Fruit fly (Drosophila melanogaster) whole organism, embryonic: ENCODE measurements around the gene Rpn12.

Source experiments
- BEAF-32 ChIP-seq: fragments of 200-800 bp; sonication (Bioruptor generic); optimal IDR thresholded peaks from 3 replicates; lab custom pipeline; 2017; ENCODE audit warnings: missing biosample characterization, missing genetic modification characterization, mild to moderate bottlenecking, moderate library complexity, missing genetic modification reagents
- CG11398 ChIP-seq: fragments of 200-800 bp; sonication (Bioruptor generic); optimal IDR thresholded peaks from 2 replicates; lab custom pipeline; 2016; ENCODE audit warnings: missing biosample characterization, missing genetic modification characterization
- CG12071 ChIP-seq: fragments of 200-800 bp; sonication (Bioruptor generic); optimal IDR thresholded peaks from 3 replicates; lab custom pipeline; 2018; ENCODE audit warnings: missing biosample characterization, mild to moderate bottlenecking, missing genetic modification characterization
- CG12155 ChIP-seq: fragments of 200-800 bp; sonication (Bioruptor generic); optimal IDR thresholded peaks from 3 replicates; lab custom pipeline; 2016; ENCODE audit warnings: missing biosample characterization, missing genetic modification characterization
- CG13894 ChIP-seq: fragments of 200-800 bp; sonication (Bioruptor generic); optimal IDR thresholded peaks from 3 replicates; lab custom pipeline; 2018; ENCODE audit warnings: missing biosample characterization, mild to moderate bottlenecking, missing genetic modification characterization, moderate library complexity
- CG14710 ChIP-seq: fragments of 200-800 bp; sonication (Bioruptor generic); optimal IDR thresholded peaks from 3 replicates; lab custom pipeline; 2019; ENCODE audit warnings: missing biosample characterization, mild to moderate bottlenecking, missing genetic modification characterization, moderate library complexity
- CG14860 ChIP-seq: fragments of 200-800 bp; sonication (Bioruptor generic); IDR thresholded peaks from 3 replicates; pipeline ENCODE4 v1.3.6; 2022; ENCODE audit warnings: missing biosample characterization, missing genetic modification characterization; ENCODE audit not compliant: partially characterized antibody
- CG15073 ChIP-seq: fragments of 200-800 bp; sonication (Bioruptor generic); optimal IDR thresholded peaks from 2 replicates; lab custom pipeline; 2016; ENCODE audit warnings: missing biosample characterization, missing genetic modification characterization
- CG1602 ChIP-seq: fragments of 200-800 bp; sonication (Bioruptor generic); optimal IDR thresholded peaks from 3 replicates; lab custom pipeline; 2016; ENCODE audit warnings: missing biosample characterization, missing genetic modification characterization
- CG1647 ChIP-seq: fragments of 200-800 bp; sonication (Bioruptor generic); optimal IDR thresholded peaks from 3 replicates; lab custom pipeline; 2016; ENCODE audit warnings: missing biosample characterization, missing genetic modification characterization
- CG17361 ChIP-seq: fragments of 200-800 bp; sonication (Bioruptor generic); IDR thresholded peaks from 3 replicates; pipeline ENCODE4 v1.3.6; 2022; ENCODE audit warnings: missing biosample characterization, missing genetic modification characterization
- CG1792 ChIP-seq: fragments of 200-800 bp; sonication (Bioruptor generic); optimal IDR thresholded peaks from 2 replicates; lab custom pipeline; 2016; ENCODE audit warnings: missing biosample characterization, missing genetic modification characterization
- CG18619 ChIP-seq: fragments of 200-800 bp; sonication (Bioruptor generic); optimal IDR thresholded peaks from 3 replicates; lab custom pipeline; 2017; ENCODE audit warnings: missing biosample characterization, mild to moderate bottlenecking, missing genetic modification characterization
- CG18764 ChIP-seq: fragments of 200-800 bp; sonication (Bioruptor generic); optimal IDR thresholded peaks from 3 replicates; lab custom pipeline; 2016; ENCODE audit warnings: missing biosample characterization, missing genetic modification characterization
- CG31365 ChIP-seq: fragments of 200-800 bp; sonication (Bioruptor generic); optimal IDR thresholded peaks from 2 replicates; lab custom pipeline; 2018; ENCODE audit warnings: missing biosample characterization, mild to moderate bottlenecking, missing genetic modification characterization
- CG31388 ChIP-seq: fragments of 200-800 bp; sonication (Bioruptor generic); optimal IDR thresholded peaks from 2 replicates; lab custom pipeline; 2016; ENCODE audit warnings: missing biosample characterization, missing genetic modification characterization
- CG3281 ChIP-seq: fragments of 200-800 bp; sonication (Bioruptor generic); optimal IDR thresholded peaks from 3 replicates; lab custom pipeline; 2017; ENCODE audit warnings: missing biosample characterization, mild to moderate bottlenecking, missing genetic modification characterization
- CG3838 ChIP-seq: fragments of 200-800 bp; sonication (Bioruptor generic); optimal IDR thresholded peaks from 3 replicates; lab custom pipeline; 2016; ENCODE audit warnings: missing biosample characterization, missing genetic modification characterization
- CG42726 ChIP-seq: fragments of 200-800 bp; sonication (Bioruptor generic); IDR thresholded peaks from 2 replicates; pipeline ENCODE4 v1.3.6; 2022; ENCODE audit warnings: missing biosample characterization, missing genetic modification characterization; ENCODE audit not compliant: partially characterized antibody
- CG4360 ChIP-seq: fragments of 200-800 bp; sonication (Bioruptor generic); IDR thresholded peaks from 2 replicates; pipeline ENCODE4 v1.3.6; 2022; ENCODE audit warnings: missing biosample characterization, missing genetic modification characterization
- CG7271 ChIP-seq: fragments of 200-800 bp; sonication (Bioruptor generic); optimal IDR thresholded peaks from 2 replicates; lab custom pipeline; 2018; ENCODE audit warnings: missing biosample characterization, mild to moderate bottlenecking, missing genetic modification characterization, moderate library complexity
- CG9437 ChIP-seq: fragments of 200-800 bp; sonication (Bioruptor generic); optimal IDR thresholded peaks from 2 replicates; lab custom pipeline; 2018; ENCODE audit warnings: missing biosample characterization, mild to moderate bottlenecking, missing genetic modification characterization
- CG9932 ChIP-seq: fragments of 200-800 bp; sonication (Bioruptor generic); IDR thresholded peaks from 2 replicates; pipeline ENCODE4 v1.3.6; 2022; ENCODE audit warnings: missing biosample characterization, missing genetic modification characterization
- Doc3 ChIP-seq: fragments of 200-800 bp; sonication (Bioruptor generic); IDR thresholded peaks from 3 replicates; pipeline ENCODE4 v1.3.6; 2022; ENCODE audit warnings: missing biosample characterization, missing genetic modification characterization; ENCODE audit not compliant: partially characterized antibody
- ERR ChIP-seq: fragments of 200-800 bp; sonication (Bioruptor generic); optimal IDR thresholded peaks from 2 replicates; lab custom pipeline; 2016; ENCODE audit warnings: missing biosample characterization, missing genetic modification characterization
- Hmr ChIP-seq: fragments of 200-800 bp; sonication (Bioruptor generic); optimal IDR thresholded peaks from 3 replicates; lab custom pipeline; 2017; ENCODE audit warnings: mild to moderate bottlenecking, missing biosample characterization, missing genetic modification reagents, missing genetic modification characterization
- Jarid2 ChIP-seq: fragments of 200-800 bp; sonication (Bioruptor generic); optimal IDR thresholded peaks from 3 replicates; lab custom pipeline; 2017; ENCODE audit warnings: mild to moderate bottlenecking, missing biosample characterization, missing genetic modification reagents, missing genetic modification characterization
- MBD-R2 ChIP-seq: fragments of 200-800 bp; sonication (Bioruptor generic); IDR thresholded peaks from 2 replicates; pipeline ENCODE4 v1.3.6; 2022; ENCODE audit warnings: missing biosample characterization, missing genetic modification characterization
- MESR4 ChIP-seq: fragments of 200-800 bp; sonication (Bioruptor generic); optimal IDR thresholded peaks from 2 replicates; lab custom pipeline; 2018; ENCODE audit warnings: missing biosample characterization, mild to moderate bottlenecking, missing genetic modification characterization, moderate library complexity
- Neu2 ChIP-seq: fragments of 200-800 bp; sonication (Bioruptor generic); optimal IDR thresholded peaks from 3 replicates; lab custom pipeline; 2016; ENCODE audit warnings: missing biosample characterization, missing genetic modification characterization, borderline replicate concordance
- Nf-YA ChIP-seq: fragments of 200-800 bp; sonication (Bioruptor generic); IDR thresholded peaks from 2 replicates; pipeline ENCODE4 v1.3.6; 2022; ENCODE audit warnings: missing biosample characterization, missing genetic modification characterization
- Oaz ChIP-seq: fragments of 200-800 bp; sonication (Bioruptor generic); IDR thresholded peaks from 2 replicates; pipeline ENCODE4 v1.3.6; 2022; ENCODE audit warnings: missing biosample characterization, missing genetic modification characterization
- Poxn ChIP-seq: fragments of 200-800 bp; sonication (Bioruptor generic); IDR thresholded peaks from 2 replicates; pipeline ENCODE4 v1.3.6; 2022; ENCODE audit warnings: missing biosample characterization, missing genetic modification characterization
- bsh ChIP-seq, 2 experiments: fragments of 200-800 bp; sonication (Bioruptor generic); optimal IDR thresholded peaks; 2 replicates each; lab custom pipeline; 2017 to 2018; ENCODE audit warnings: mild to moderate bottlenecking in 2 of 2, missing biosample characterization in 2 of 2, missing genetic modification characterization in 2 of 2, moderate library complexity in 1 of 2
- dan ChIP-seq: fragments of 200-800 bp; sonication (Bioruptor generic); IDR thresholded peaks from 2 replicates; pipeline ENCODE4 v1.3.6; 2022; ENCODE audit warnings: missing biosample characterization, missing genetic modification characterization
- ewg ChIP-seq: fragments of 200-800 bp; sonication (Bioruptor generic); optimal IDR thresholded peaks from 3 replicates; lab custom pipeline; 2017; ENCODE audit warnings: mild to moderate bottlenecking, missing biosample characterization, missing genetic modification reagents, missing genetic modification characterization
- grau ChIP-seq: fragments of 200-800 bp; optimal IDR thresholded peaks from 3 replicates; lab custom pipeline; 2019; ENCODE audit warnings: missing biosample characterization, mild to moderate bottlenecking, missing genetic modification characterization, moderate library complexity
- grn ChIP-seq: fragments of 200-800 bp; sonication (Bioruptor generic); optimal IDR thresholded peaks from 3 replicates; lab custom pipeline; 2017; ENCODE audit warnings: missing biosample characterization, missing genetic modification characterization
- ham ChIP-seq: fragments of 200-800 bp; sonication (Bioruptor generic); IDR thresholded peaks from 2 replicates; pipeline ENCODE4 v1.3.6; 2022; ENCODE audit warnings: missing biosample characterization, missing genetic modification characterization
- her ChIP-seq: fragments of 200-800 bp; sonication (Bioruptor generic); optimal IDR thresholded peaks from 2 replicates; lab custom pipeline; 2016; ENCODE audit warnings: missing biosample characterization, missing genetic modification characterization
- nau ChIP-seq: fragments of 200-800 bp; sonication (Bioruptor generic); optimal IDR thresholded peaks from 3 replicates; lab custom pipeline; 2017; ENCODE audit warnings: missing biosample characterization, mild to moderate bottlenecking, missing genetic modification characterization, missing genetic modification reagents
- p53 ChIP-seq: fragments of 200-800 bp; sonication (Bioruptor generic); optimal IDR thresholded peaks from 2 replicates; lab custom pipeline; 2016; ENCODE audit warnings: missing biosample characterization, missing genetic modification characterization
- peb ChIP-seq: fragments of 200-800 bp; sonication (Bioruptor generic); IDR thresholded peaks from 2 replicates; pipeline ENCODE4 v1.3.6; 2022; ENCODE audit warnings: missing biosample characterization, missing genetic modification characterization
- pnt ChIP-seq: fragments of 200-800 bp; sonication (Bioruptor generic); optimal IDR thresholded peaks from 3 replicates; lab custom pipeline; 2016; ENCODE audit warnings: missing biosample characterization, missing genetic modification characterization
- sqz ChIP-seq: fragments of 200-800 bp; sonication (Bioruptor generic); optimal IDR thresholded peaks from 3 replicates; lab custom pipeline; 2018; ENCODE audit warnings: missing biosample characterization, mild to moderate bottlenecking, missing genetic modification characterization
- sug ChIP-seq: fragments of 200-800 bp; optimal IDR thresholded peaks from 2 replicates; lab custom pipeline; 2019; ENCODE audit warnings: missing biosample characterization, mild to moderate bottlenecking, missing genetic modification characterization, moderate library complexity
- tap ChIP-seq: fragments of 200-800 bp; optimal IDR thresholded peaks from 3 replicates; lab custom pipeline; 2019; ENCODE audit warnings: missing biosample characterization, mild to moderate bottlenecking, missing genetic modification characterization, moderate library complexity
- tin ChIP-seq: fragments of 200-800 bp; sonication (Bioruptor generic); optimal IDR thresholded peaks from 3 replicates; lab custom pipeline; 2016; ENCODE audit warnings: missing biosample characterization, missing genetic modification characterization
- tna ChIP-seq: fragments of 200-800 bp; sonication (Bioruptor generic); IDR thresholded peaks from 2 replicates; pipeline ENCODE4 v1.3.6; 2022; ENCODE audit warnings: missing biosample characterization, missing genetic modification characterization; ENCODE audit not compliant: partially characterized antibody
- vnd ChIP-seq: fragments of 200-800 bp; sonication (Bioruptor generic); IDR thresholded peaks from 3 replicates; pipeline ENCODE4 v1.3.6; 2022; ENCODE audit warnings: missing biosample characterization, missing genetic modification characterization; ENCODE audit not compliant: partially characterized antibody

The Rpn12 gene

DNA sequence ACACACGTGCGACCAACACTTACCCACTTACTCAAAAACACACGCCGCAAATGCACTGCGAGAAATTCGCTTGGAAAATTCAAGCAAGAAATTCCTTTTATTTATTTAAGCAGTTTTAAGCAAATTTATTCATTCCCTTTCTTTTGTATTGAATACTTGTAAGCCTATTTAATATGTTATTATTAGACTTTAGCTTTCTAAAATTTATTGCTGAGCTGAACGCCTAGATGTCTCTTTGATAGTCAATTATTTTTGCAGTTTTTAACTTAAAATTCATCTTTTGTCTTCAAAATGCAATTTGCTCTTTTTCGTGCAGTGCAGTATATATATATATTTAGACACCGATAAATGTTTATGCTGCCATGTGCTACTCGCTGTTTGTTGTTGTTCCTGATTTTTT, 48.9 kb upstream of the Rpn12 start (continued):
- TF ChIP-seq CG12071 (peak; percentile 35), Jarid2 (GFP tag; lab: Kevin White, UChicago) (peak; percentile 27), CG1792 (GFP tag; lab: Kevin White, UChicago) (peak; percentile 12), CG18619 (GFP tag; lab: Kevin White, UChicago) (peak; percentile 81), peb (GFP tag; lab: Robert Waterston, UW) (peak; percentile 44; the same call in 1 of the 2 replicates), Poxn (GFP tag; lab: Robert Waterston, UW) (0 out of 2 replicates have a peak, but pooled peaks have one; percentile 15), CG9932 (GFP tag; lab: Robert Waterston, UW) (peak; percentile 52), CG12155 (peak; percentile 65), sqz (peak; percentile 69), CG17361 (peak; percentile 91), p53 (GFP tag; lab: Kevin White, UChicago) (no peak), vnd (no peak), MBD-R2 (GFP tag; lab: Robert Waterston, UW) (no peak; the same call in 1 of the 2 replicates), CG14860 (no peak), Neu2 (GFP tag; lab: Kevin White, UChicago) (no peak), tap (tag; lab: Kevin White, UChicago) (peak; percentile 69), bsh (GFP tag; optimal IDR thresholded peaks at IDR 0.05; lab: Kevin White, UChicago) (peak in 1 of 2 experiments; percentile 83), CG18764 (GFP tag; lab: Kevin White, UChicago) (peak; percentile 59), her (GFP tag; lab: Kevin White, UChicago) (peak; percentile 27), ham (GFP tag; lab: Robert Waterston, UW) (no peak), grau (peak; percentile 89), Doc3 (no peak), CG14710 (tag; lab: Kevin White, UChicago) (peak; percentile 85), CG1602 (peak; percentile 71), CG1647 (peak; percentile 57), BEAF-32 (GFP tag; lab: Kevin White, UChicago) (no peak), CG13894 (tag; lab: Kevin White, UChicago) (peak; percentile 51), CG31388 (GFP tag; lab: Kevin White, UChicago) (peak; percentile 33), pnt (peak; percentile 62), tna (GFP tag; lab: Robert Waterston, UW) (no peak), CG11398 (GFP tag; lab: Kevin White, UChicago) (no peak), CG3281 (GFP tag; lab: Kevin White, UChicago) (peak; percentile 86), tin (GFP tag; lab: Kevin White, UChicago) (peak; percentile 79), Hmr (GFP tag; lab: Kevin White, UChicago) (peak; percentile 83), sug (peak; percentile 80), Oaz (GFP tag; lab: Robert Waterston, UW) (peak; percentile 65), MESR4 (GFP tag; lab: Kevin White, UChicago) (no peak), ewg (GFP tag; lab: Kevin White, UChicago) (peak; percentile 72), CG15073 (GFP tag; lab: Kevin White, UChicago) (peak; percentile 37), grn (GFP tag; lab: Kevin White, UChicago) (no peak), dan (no peak), ERR (GFP tag; lab: Kevin White, UChicago) (no peak), CG7271 (tag; lab: Kevin White, UChicago) (no peak), CG31365 (peak; percentile 6), CG4360 (GFP tag; lab: Robert Waterston, UW) (no peak), Nf-YA (GFP tag; lab: Robert Waterston, UW) (0 out of 2 replicates have a peak, but pooled peaks have one; percentile 51), nau (GFP tag; lab: Kevin White, UChicago) (peak; percentile 84), CG9437 (peak; percentile 80), CG3838 (GFP tag; lab: Kevin White, UChicago) (peak; percentile 18), CG42726 (GFP tag; lab: Robert Waterston, UW) (no peak)
